Fruit fly (Drosophila melanogaster): ENCODE data around the gene Tsp.

Gene Tsp

DNA sequence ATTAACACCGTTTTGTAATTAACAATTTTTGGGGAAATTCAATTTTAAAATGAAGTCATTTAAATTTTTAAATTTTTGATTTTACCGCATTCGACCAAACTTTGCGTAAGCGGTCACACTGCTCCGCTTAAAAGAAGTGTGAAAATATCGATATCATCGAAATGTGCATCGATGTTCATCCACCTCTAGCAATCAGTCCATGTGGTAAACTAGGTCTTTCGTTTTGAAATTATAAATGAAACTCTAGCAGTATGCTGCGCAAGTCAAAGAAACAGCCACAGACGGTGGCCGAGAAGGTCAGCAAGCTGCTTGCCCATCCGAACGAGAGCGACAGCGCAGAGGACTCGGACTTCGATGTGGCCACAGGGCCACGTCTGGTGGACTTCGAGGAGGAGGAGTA, 8.6 kb upstream of the Tsp start, which contains the start of gene Aatf (continued):
- no peak for TF ChIP-seq Chrac-16 (GFP tag; optimal IDR thresholded peaks at IDR 0.05)
- no peak for TF ChIP-seq CG13894 (tag; optimal IDR thresholded peaks at IDR 0.05)
- TF ChIP-seq CG17612 (GFP tag; IDR thresholded peaks at IDR 0.05) = no peak
- TF ChIP-seq CG6175 (GFP tag; IDR thresholded peaks at IDR 0.05) = no peak
- TF ChIP-seq Hr51 (GFP tag; optimal IDR thresholded peaks at IDR 0.05) = no peak
- TF ChIP-seq jing (GFP tag; optimal IDR thresholded peaks at IDR 0.05) = no peak
- TF ChIP-seq Gsc (GFP tag; IDR thresholded peaks at IDR 0.05) = no peak
- peak; percentile 99 for TF ChIP-seq E2f2 (GFP tag; IDR thresholded peaks at IDR 0.05)
- no peak for TF ChIP-seq NK7.1 (GFP tag; optimal IDR thresholded peaks at IDR 0.05)
- no peak for TF ChIP-seq nau (GFP tag; optimal IDR thresholded peaks at IDR 0.05)
- no peak for TF ChIP-seq grau (tag; optimal IDR thresholded peaks at IDR 0.05)
- no peak for TF ChIP-seq CG14965 (GFP tag; optimal IDR thresholded peaks at IDR 0.05; ENCODE audit: borderline replicate concordance)
- no peak for TF ChIP-seq CG15479 (GFP tag; optimal IDR thresholded peaks at IDR 0.05)
- no peak for TF ChIP-seq cad (GFP tag; optimal IDR thresholded peaks at IDR 0.05)
- TF ChIP-seq Dbx (GFP tag; IDR thresholded peaks at IDR 0.05) = peak; percentile 52; the same call in 2 of the 3 replicates
- TF ChIP-seq scrt (GFP tag; optimal IDR thresholded peaks at IDR 0.05) = no peak
- no peak for TF ChIP-seq ac (GFP tag; optimal IDR thresholded peaks at IDR 0.05)
- TF ChIP-seq CG2889 (GFP tag; IDR thresholded peaks at IDR 0.05) = no peak
- peak; percentile 94 for TF ChIP-seq dm (GFP tag; optimal IDR thresholded peaks at IDR 0.05)
- TF ChIP-seq CG15601 (tag; optimal IDR thresholded peaks at IDR 0.05) = no peak
- TF ChIP-seq kay (GFP tag; optimal IDR thresholded peaks at IDR 0.05) = no peak
- TF ChIP-seq Asciz (GFP tag; optimal IDR thresholded peaks at IDR 0.05) = no peak
- TF ChIP-seq CG15073 (GFP tag; optimal IDR thresholded peaks at IDR 0.05) = no peak
- TF ChIP-seq CG13624 (GFP tag; optimal IDR thresholded peaks at IDR 0.05) = no peak
- no peak for TF ChIP-seq CG15011 (GFP tag; optimal IDR thresholded peaks at IDR 0.05)
- no peak for TF ChIP-seq CG10147 (GFP tag; optimal IDR thresholded peaks at IDR 0.05)
- no peak for TF ChIP-seq HLH54F (GFP tag; optimal IDR thresholded peaks at IDR 0.05)
- no peak for TF ChIP-seq BtbVII (GFP tag; optimal IDR thresholded peaks at IDR 0.05)
- TF ChIP-seq CG13296 (GFP tag; optimal IDR thresholded peaks at IDR 0.05) = no peak
- no peak for TF ChIP-seq CG10431 (GFP tag; optimal IDR thresholded peaks at IDR 0.05)
- no peak for TF ChIP-seq Mad (GFP tag; optimal IDR thresholded peaks at IDR 0.05)
- TF ChIP-seq CG6683 (GFP tag; optimal IDR thresholded peaks at IDR 0.05) = no peak
- TF ChIP-seq Sin3A (optimal IDR thresholded peaks at IDR 0.05) = peak; percentile 21
- TF ChIP-seq Doc3 (GFP tag; IDR thresholded peaks at IDR 0.05; ENCODE audit: partially characterized antibody) = peak; percentile 74
- peak; percentile 58 for TF ChIP-seq trem (tag; optimal IDR thresholded peaks at IDR 0.05)
- TF ChIP-seq row (GFP tag; IDR thresholded peaks at IDR 0.05) = peak; percentile 28; the same call in 1 of the 3 replicates
- peak; percentile 85 for TF ChIP-seq hbn (GFP tag; IDR thresholded peaks at IDR 0.05; ENCODE audit: partially characterized antibody)
- TF ChIP-seq maf-S (GFP tag; optimal IDR thresholded peaks at IDR 0.05) = no peak
- no peak for TF ChIP-seq nom (GFP tag; optimal IDR thresholded peaks at IDR 0.05)
- no peak for TF ChIP-seq NC2α (GFP tag; optimal IDR thresholded peaks at IDR 0.05)
- no peak for TF ChIP-seq CG4707 (GFP tag; optimal IDR thresholded peaks at IDR 0.05)
- no peak for TF ChIP-seq CG6272 (GFP tag; IDR thresholded peaks at IDR 0.05)
- TF ChIP-seq gfzf (GFP tag; optimal IDR thresholded peaks at IDR 0.05) = peak; percentile 64
- no peak for TF ChIP-seq dysf (GFP tag; IDR thresholded peaks at IDR 0.05)
- TF ChIP-seq CG8089 (GFP tag; optimal IDR thresholded peaks at IDR 0.05) = no peak
- no peak for TF ChIP-seq Mrtf (GFP tag; IDR thresholded peaks at IDR 0.05)
- TF ChIP-seq ewg (GFP tag; optimal IDR thresholded peaks at IDR 0.05) = no peak
- no peak for TF ChIP-seq disco-r (GFP tag; optimal IDR thresholded peaks at IDR 0.05)
- no peak for TF ChIP-seq luna (GFP tag; optimal IDR thresholded peaks at IDR 0.05)
- TF ChIP-seq so (GFP tag; IDR thresholded peaks at IDR 0.05) = no peak
- TF ChIP-seq CG6765 (GFP tag; optimal IDR thresholded peaks at IDR 0.05) = no peak
- TF ChIP-seq Side (GFP tag; optimal IDR thresholded peaks at IDR 0.05) = no peak
